Worm (Caenorhabditis elegans): ENCODE results near the gene F32A5.4.

ce11 chrII:7264675-7265074 lies 35.7 kb downstream of the F32A5.4 start:
- TF ChIP-seq gei-8 (GFP tag; optimal IDR thresholded peaks at IDR 0.05), result no peak
- no peak for TF ChIP-seq daf-8 (GFP tag; IDR thresholded peaks at IDR 0.05)
- no peak for TF ChIP-seq ztf-11 (tag; optimal IDR thresholded peaks at IDR 0.05)
- TF ChIP-seq T26A8.4 (GFP tag; IDR thresholded peaks at IDR 0.05), result no peak
- TF ChIP-seq lim-7 (GFP tag; IDR thresholded peaks at IDR 0.05), result no peak
- no peak for TF ChIP-seq zag-1 (tag; optimal IDR thresholded peaks at IDR 0.05)
- no peak for TF ChIP-seq daf-19 (GFP tag; conservative IDR thresholded peaks at IDR 0.05)
- peak; percentile 65 for TF ChIP-seq dve-1 (tag; optimal IDR thresholded peaks at IDR 0.05; ENCODE audit: insufficient read depth)
- peak in 1 of 2 experiments; percentile 68 for TF ChIP-seq mdl-1 (tag; optimal IDR thresholded peaks at IDR 0.05)
- TF ChIP-seq ceh-62 (tag; optimal IDR thresholded peaks at IDR 0.05), result no peak
- TF ChIP-seq pha-4 (GFP tag; IDR thresholded peaks at IDR 0.05), result no peak
- no peak for TF ChIP-seq pha-4 (tag; optimal IDR thresholded peaks at IDR 0.05)
